Fruit fly (Drosophila melanogaster) whole organism, pupa: ENCODE measurements around the gene CG31697.

Experiments
- CG10348 ChIP-seq: fragments of 200-800 bp; sonication (Bioruptor generic); IDR thresholded peaks from 2 replicates; pipeline ENCODE4 v1.3.6; 2022; ENCODE audit warnings: missing biosample characterization, missing genetic modification characterization
- CG12605 ChIP-seq: fragments of 200-800 bp; sonication (Bioruptor generic); IDR thresholded peaks from 2 replicates; pipeline ENCODE4 v1.3.6; 2022; ENCODE audit warnings: missing biosample characterization, missing genetic modification characterization
- CG13204 ChIP-seq: fragments of 200-800 bp; sonication (Bioruptor generic); optimal IDR thresholded peaks from 2 replicates; lab custom pipeline; 2018; ENCODE audit warnings: missing biosample characterization, mild to moderate bottlenecking, missing genetic modification characterization, moderate library complexity
- CG14655 ChIP-seq: fragments of 200-800 bp; sonication (Bioruptor generic); optimal IDR thresholded peaks from 3 replicates; lab custom pipeline; 2017; ENCODE audit warnings: mild to moderate bottlenecking, missing biosample characterization, missing genetic modification reagents, missing genetic modification characterization
- CG15710 ChIP-seq: fragments of 200-800 bp; sonication (Bioruptor generic); optimal IDR thresholded peaks from 2 replicates; lab custom pipeline; 2018; ENCODE audit warnings: missing biosample characterization, mild to moderate bottlenecking, missing genetic modification characterization, moderate library complexity
- CG17806 ChIP-seq: fragments of 200-800 bp; sonication (Bioruptor generic); optimal IDR thresholded peaks from 2 replicates; lab custom pipeline; 2018; ENCODE audit warnings: missing biosample characterization, mild to moderate bottlenecking, missing genetic modification characterization, moderate library complexity
- CG32121 ChIP-seq: fragments of 200-800 bp; sonication (Bioruptor generic); IDR thresholded peaks from 2 replicates; pipeline ENCODE4 v1.3.6; 2022; ENCODE audit warnings: missing biosample characterization, missing genetic modification characterization
- CG34367 ChIP-seq: fragments of 200-800 bp; sonication (Bioruptor generic); optimal IDR thresholded peaks from 2 replicates; lab custom pipeline; 2018; ENCODE audit warnings: missing biosample characterization, mild to moderate bottlenecking, missing genetic modification characterization
- CG4496 ChIP-seq: fragments of 200-800 bp; sonication (Bioruptor generic); IDR thresholded peaks from 3 replicates; pipeline ENCODE4 v1.3.6; 2022; ENCODE audit warnings: missing biosample characterization, missing genetic modification characterization
- CG8159 ChIP-seq: fragments of 200-800 bp; sonication (Bioruptor generic); optimal IDR thresholded peaks from 3 replicates; lab custom pipeline; 2018; ENCODE audit warnings: missing biosample characterization, mild to moderate bottlenecking, missing genetic modification characterization, moderate library complexity
- CG8301 ChIP-seq: fragments of 200-800 bp; sonication (Bioruptor generic); optimal IDR thresholded peaks from 2 replicates; lab custom pipeline; 2018; ENCODE audit warnings: missing biosample characterization, mild to moderate bottlenecking, missing genetic modification characterization
- CG9948 ChIP-seq: fragments of 200-800 bp; sonication (Bioruptor generic); optimal IDR thresholded peaks from 2 replicates; lab custom pipeline; 2018; ENCODE audit warnings: missing biosample characterization, mild to moderate bottlenecking, missing genetic modification characterization, moderate library complexity
- D1 ChIP-seq: fragments of 200-800 bp; sonication (Bioruptor generic); optimal IDR thresholded peaks from 2 replicates; lab custom pipeline; 2018; ENCODE audit warnings: missing biosample characterization, mild to moderate bottlenecking, missing genetic modification characterization, moderate library complexity
- EcR ChIP-seq: fragments of 200-800 bp; sonication (Bioruptor generic); optimal IDR thresholded peaks from 3 replicates; lab custom pipeline; 2019; ENCODE audit warnings: missing biosample characterization, missing genetic modification characterization, mild to moderate bottlenecking, moderate library complexity, missing genetic modification reagents
- Ets98B ChIP-seq: fragments of 200-800 bp; sonication (Bioruptor generic); IDR thresholded peaks from 2 replicates; pipeline ENCODE4 v1.3.6; 2022; ENCODE audit warnings: missing biosample characterization, missing genetic modification characterization
- Pif1A ChIP-seq: fragments of 200-800 bp; sonication (Bioruptor generic); optimal IDR thresholded peaks from 3 replicates; lab custom pipeline; 2016; ENCODE audit warnings: missing biosample characterization, missing genetic modification characterization
- Pif1B ChIP-seq: fragments of 200-800 bp; sonication (Bioruptor generic); optimal IDR thresholded peaks from 3 replicates; lab custom pipeline; 2016; ENCODE audit warnings: missing biosample characterization, missing genetic modification characterization
- Snoo ChIP-seq: fragments of 200-800 bp; sonication (Bioruptor generic); optimal IDR thresholded peaks from 3 replicates; lab custom pipeline; 2017; ENCODE audit warnings: missing biosample characterization, mild to moderate bottlenecking, missing genetic modification characterization, inconsistent platforms
- fd96Ca ChIP-seq: fragments of 200-800 bp; sonication (Bioruptor generic); IDR thresholded peaks from 3 replicates; pipeline ENCODE4 v1.3.6; 2022; ENCODE audit warnings: missing biosample characterization, missing genetic modification characterization
- gl ChIP-seq: fragments of 200-800 bp; sonication (Bioruptor generic); optimal IDR thresholded peaks from 2 replicates; lab custom pipeline; 2018; ENCODE audit warnings: missing biosample characterization, mild to moderate bottlenecking, missing genetic modification characterization
- rn ChIP-seq: fragments of 200-800 bp; sonication (Bioruptor generic); IDR thresholded peaks from 2 replicates; pipeline ENCODE4 v1.3.6; 2022; ENCODE audit warnings: missing biosample characterization, missing genetic modification characterization

CG31697 gene

DNA sequence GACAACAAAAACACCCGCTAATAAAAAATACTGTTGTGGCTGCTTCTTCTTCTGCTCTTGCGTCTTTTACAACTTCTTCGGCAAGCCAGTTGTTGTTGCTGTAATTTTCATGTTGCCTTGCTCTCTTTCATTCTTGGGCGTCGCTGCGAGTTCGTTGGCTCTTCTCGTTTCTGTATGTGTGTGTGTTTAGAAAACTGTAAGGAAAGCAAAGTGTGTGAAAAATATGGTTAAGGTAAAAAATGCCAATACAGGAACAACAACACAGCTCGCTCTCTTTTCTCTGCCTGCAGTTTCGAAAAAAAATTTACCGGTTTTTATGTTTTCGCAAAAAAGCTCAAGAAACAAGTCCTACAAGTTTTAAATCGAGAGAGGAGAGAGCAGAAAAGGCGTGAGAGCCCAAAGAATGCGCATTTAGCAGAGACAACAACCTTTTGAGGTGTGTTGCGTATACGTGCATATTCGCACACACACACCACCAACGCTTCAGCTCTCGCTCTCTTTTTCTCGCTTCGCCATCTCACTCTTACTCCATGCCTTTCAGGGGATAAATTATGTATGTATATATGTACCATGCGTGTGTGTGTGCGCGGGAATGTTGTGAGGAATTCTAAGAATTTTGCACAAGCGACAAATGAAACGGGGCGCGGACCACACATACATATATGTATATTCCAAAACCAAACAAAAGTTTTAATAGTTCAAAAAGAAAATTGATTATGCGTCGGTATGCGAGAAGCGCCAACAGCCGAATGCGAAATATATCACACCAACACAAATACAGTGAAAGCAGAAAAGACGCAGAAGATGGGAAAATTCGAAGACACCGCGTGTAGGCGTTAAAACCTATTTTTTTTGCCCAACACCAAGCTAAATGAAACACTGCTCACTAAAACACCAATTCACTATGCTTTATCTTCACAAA is 36.6 kb downstream of the CG31697 start:
- TF ChIP-seq CG10348 (GFP tag; lab: Robert Waterston, UW) (no peak), CG12605 (GFP tag; lab: Robert Waterston, UW) (peak; percentile 55; the same call in 1 of the 2 replicates), CG14655 (peak; percentile 27), Pif1A (no peak), fd96Ca (GFP tag; lab: Robert Waterston, UW) (no peak; the same call in 2 of the 3 replicates), Snoo (no peak), gl (no peak), D1 (no peak), CG8159 (tag; lab: Kevin White, UChicago) (no peak), CG4496 (GFP tag; lab: Robert Waterston, UW) (no peak), EcR (GFP tag; lab: Kevin White, UChicago) (peak; percentile 98), Ets98B (GFP tag; lab: Robert Waterston, UW) (peak; percentile 68), CG17806 (tag; lab: Kevin White, UChicago) (no peak), CG15710 (no peak), CG32121 (GFP tag; lab: Robert Waterston, UW) (peak; percentile 49; the same call in 1 of the 2 replicates), CG8301 (tag; lab: Kevin White, UChicago) (no peak), rn (GFP tag; lab: Robert Waterston, UW) (no peak), Pif1B (GFP tag; lab: Kevin White, UChicago) (peak; percentile 14)

DNA sequence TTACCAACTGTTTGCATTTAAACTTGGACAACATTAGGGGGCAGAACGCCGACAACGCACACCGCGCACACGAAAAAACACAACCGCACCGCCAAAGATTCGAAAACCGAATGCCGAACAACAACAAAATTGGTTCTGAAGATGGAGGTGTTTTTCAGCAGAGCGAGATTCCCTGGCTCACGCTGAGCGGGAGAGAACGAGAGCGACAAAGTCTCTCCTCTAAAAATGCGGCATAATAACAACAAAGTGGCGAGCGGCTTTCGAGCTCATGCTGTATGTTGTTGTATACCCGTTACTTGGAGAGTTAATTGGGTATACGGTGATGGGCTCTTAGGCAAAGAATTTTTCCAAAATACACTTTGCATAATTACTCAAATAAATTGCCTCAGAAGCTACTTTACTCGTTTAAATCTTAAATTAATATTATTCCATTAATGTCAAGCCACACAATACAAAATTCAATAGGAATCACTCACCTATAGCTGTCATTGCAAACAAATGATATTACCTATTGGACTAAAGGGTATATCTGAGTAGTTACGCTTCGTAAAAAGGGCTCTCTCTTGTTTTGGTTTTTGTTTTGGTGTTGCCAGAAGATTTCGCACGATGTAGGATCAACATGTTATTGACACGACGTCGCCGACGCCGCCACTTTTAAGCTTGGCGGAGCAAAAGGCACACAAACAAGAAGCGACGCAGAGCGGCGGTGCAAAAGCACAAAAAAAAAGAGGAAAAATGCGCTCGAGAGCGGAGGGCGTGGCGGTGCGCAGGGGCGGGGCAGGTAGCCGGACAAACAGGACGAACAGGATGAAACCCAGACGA is 37.5 kb downstream of the CG31697 start:
- TF ChIP-seq CG9948 (tag; lab: Kevin White, UChicago) (peak; percentile 93), CG8159 (tag; lab: Kevin White, UChicago) (peak; percentile 95), fd96Ca (GFP tag; lab: Robert Waterston, UW) (peak; percentile 59; the same call in 1 of the 3 replicates), CG17806 (tag; lab: Kevin White, UChicago) (peak; percentile 93), gl (peak; percentile 83), CG13204 (GFP tag; lab: Kevin White, UChicago) (peak; percentile 83), rn (GFP tag; lab: Robert Waterston, UW) (peak; percentile 28; the same call in 1 of the 2 replicates), D1 (peak; percentile 89), CG34367 (tag; lab: Kevin White, UChicago) (peak; percentile 89), CG14655 (peak; percentile 96), Pif1B (GFP tag; lab: Kevin White, UChicago) (peak; percentile 92), CG8301 (tag; lab: Kevin White, UChicago) (peak; percentile 96), CG12605 (GFP tag; lab: Robert Waterston, UW) (peak; percentile 50; the same call in 1 of the 2 replicates), CG4496 (GFP tag; lab: Robert Waterston, UW) (peak; percentile 60; the same call in 2 of the 3 replicates), CG10348 (GFP tag; lab: Robert Waterston, UW) (no peak; the same call in none of the 2 replicates), CG32121 (GFP tag; lab: Robert Waterston, UW) (peak; percentile 78), Pif1A (peak; percentile 95), EcR (GFP tag; lab: Kevin White, UChicago) (peak; percentile 96), Ets98B (GFP tag; lab: Robert Waterston, UW) (peak; percentile 71), CG15710 (peak; percentile 92), Snoo (peak; percentile 91)

DNA sequence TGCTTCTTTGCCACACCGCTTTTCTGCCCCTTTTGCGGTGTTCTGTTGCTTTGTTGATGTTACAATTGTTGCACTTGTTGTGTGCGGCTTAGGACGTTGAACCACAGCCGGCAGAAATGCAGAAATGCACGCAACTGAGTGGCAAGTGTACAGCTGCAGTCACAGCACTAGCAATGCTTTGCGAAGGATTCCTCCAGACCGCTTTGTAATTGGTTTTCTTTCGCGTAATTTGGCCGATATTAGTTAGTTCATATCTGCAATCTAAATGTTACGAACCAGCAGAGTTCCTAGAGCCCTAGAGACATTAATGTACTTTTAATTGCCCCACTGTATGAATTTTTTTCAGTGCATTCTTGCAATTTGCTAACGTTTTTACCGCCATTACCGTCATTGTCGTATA is 39.1 kb downstream of the CG31697 start:
- peak; percentile 93 for TF ChIP-seq EcR (GFP tag; lab: Kevin White, UChicago)
- peak; percentile 82 for TF ChIP-seq CG14655
- TF ChIP-seq D1: no peak
- TF ChIP-seq Pif1A: peak; percentile 58
- peak; percentile 77 for TF ChIP-seq fd96Ca (GFP tag; lab: Robert Waterston, UW)
- TF ChIP-seq CG12605 (GFP tag; lab: Robert Waterston, UW): no peak
- TF ChIP-seq CG4496 (GFP tag; lab: Robert Waterston, UW): peak; percentile 77
- TF ChIP-seq CG8159 (tag; lab: Kevin White, UChicago): peak; percentile 42
- TF ChIP-seq CG10348 (GFP tag; lab: Robert Waterston, UW): no peak
- TF ChIP-seq CG8301 (tag; lab: Kevin White, UChicago): peak; percentile 75
- TF ChIP-seq gl: peak; percentile 6
- peak; percentile 60 for TF ChIP-seq CG17806 (tag; lab: Kevin White, UChicago)
- peak; percentile 37 for TF ChIP-seq CG34367 (tag; lab: Kevin White, UChicago)
- TF ChIP-seq CG13204 (GFP tag; lab: Kevin White, UChicago): no peak
- TF ChIP-seq Snoo: peak; percentile 4
- peak; percentile 42 for TF ChIP-seq CG9948 (tag; lab: Kevin White, UChicago)
- TF ChIP-seq rn (GFP tag; lab: Robert Waterston, UW): 0 out of 2 replicates have a peak, but pooled peaks have one; percentile 29
- 0 out of 2 replicates have a peak, but pooled peaks have one; percentile 16 for TF ChIP-seq CG32121 (GFP tag; lab: Robert Waterston, UW)
- no peak for TF ChIP-seq Ets98B (GFP tag; lab: Robert Waterston, UW)
- peak; percentile 39 for TF ChIP-seq Pif1B (GFP tag; lab: Kevin White, UChicago)
- TF ChIP-seq CG15710: no peak

DNA sequence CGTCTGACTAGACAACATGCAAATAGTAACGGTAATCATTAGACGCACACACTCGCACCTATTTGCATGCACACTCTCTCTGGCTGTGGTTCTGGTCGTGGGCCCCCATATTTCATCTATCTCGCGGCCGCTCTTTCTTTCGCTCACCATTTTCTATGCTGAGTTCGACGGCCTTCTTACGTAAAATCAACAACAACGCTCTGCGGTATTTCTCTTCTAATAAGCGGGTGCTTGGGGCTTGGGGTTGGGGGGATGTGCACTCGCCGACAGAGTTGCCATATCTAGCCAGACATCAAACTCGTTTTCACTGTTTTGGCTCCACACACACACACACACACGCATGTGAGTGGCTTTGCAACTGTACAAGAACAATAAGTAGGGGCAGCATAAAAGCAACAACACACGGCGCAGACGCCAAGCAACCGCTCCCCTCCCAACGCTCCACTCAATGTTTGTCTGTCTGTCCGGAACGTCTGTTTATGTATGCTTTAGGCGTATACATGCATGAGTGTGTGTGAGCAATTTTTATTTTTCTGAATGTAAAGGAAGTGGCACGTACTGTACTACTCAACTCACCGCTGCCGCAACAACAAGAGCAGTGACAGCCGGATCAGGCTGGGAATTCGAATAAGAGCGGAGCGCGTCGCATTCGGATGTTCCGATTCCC is 39.8 kb downstream of the CG31697 start:
- TF ChIP-seq CG32121 (GFP tag; lab: Robert Waterston, UW) (no peak), Snoo (no peak), gl (no peak), Ets98B (GFP tag; lab: Robert Waterston, UW) (no peak), CG8301 (tag; lab: Kevin White, UChicago) (no peak), fd96Ca (GFP tag; lab: Robert Waterston, UW) (peak; percentile 40; the same call in 1 of the 3 replicates), rn (GFP tag; lab: Robert Waterston, UW) (no peak), CG13204 (GFP tag; lab: Kevin White, UChicago) (no peak), CG12605 (GFP tag; lab: Robert Waterston, UW) (no peak), Pif1B (GFP tag; lab: Kevin White, UChicago) (no peak), EcR (GFP tag; lab: Kevin White, UChicago) (peak; percentile 88)
